Fruit fly (Drosophila melanogaster): Measurements from ENCODE around the gene Fdx2.

Fdx2 gene

DNA sequence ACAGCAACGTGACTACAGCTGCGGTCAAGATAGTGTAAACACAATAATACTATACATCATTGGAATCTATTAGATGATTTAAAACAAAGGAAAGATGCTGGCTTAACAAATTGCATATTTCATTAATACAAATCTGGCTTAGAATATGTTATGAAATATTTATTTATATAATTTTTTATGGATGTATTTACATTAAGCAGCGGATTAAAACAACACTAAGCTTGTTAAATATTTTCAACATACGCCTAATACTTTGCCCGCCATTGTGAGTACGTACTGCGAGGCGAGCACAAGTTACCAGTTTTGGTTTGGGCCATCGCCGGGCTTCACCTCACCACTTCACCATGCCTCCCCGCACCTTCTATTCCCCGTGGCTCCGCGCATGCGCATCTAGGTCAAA is 22.4 kb upstream of the Fdx2 start (continued):
- TF ChIP-seq odd (GFP tag; optimal IDR thresholded peaks at IDR 0.05), result peak; percentile 72
- peak; percentile 48 for TF ChIP-seq Chrac-16 (GFP tag; optimal IDR thresholded peaks at IDR 0.05)
- TF ChIP-seq ttk (GFP tag; IDR thresholded peaks at IDR 0.05), result peak; percentile 61; the same call in 1 of the 2 replicates
- TF ChIP-seq sens-2 (GFP tag; IDR thresholded peaks at IDR 0.05), result no peak
- TF ChIP-seq Doc2 (GFP tag; IDR thresholded peaks at IDR 0.05), result no peak
- TF ChIP-seq Tbp (GFP tag; optimal IDR thresholded peaks at IDR 0.05), result no peak
- TF ChIP-seq cwo (GFP tag; optimal IDR thresholded peaks at IDR 0.05), result peak; percentile 68
- no peak for TF ChIP-seq z (GFP tag; IDR thresholded peaks at IDR 0.05)
- TF ChIP-seq Gsc (GFP tag; IDR thresholded peaks at IDR 0.05), result no peak
- TF ChIP-seq dysf (GFP tag; IDR thresholded peaks at IDR 0.05), result peak; percentile 80

DNA sequence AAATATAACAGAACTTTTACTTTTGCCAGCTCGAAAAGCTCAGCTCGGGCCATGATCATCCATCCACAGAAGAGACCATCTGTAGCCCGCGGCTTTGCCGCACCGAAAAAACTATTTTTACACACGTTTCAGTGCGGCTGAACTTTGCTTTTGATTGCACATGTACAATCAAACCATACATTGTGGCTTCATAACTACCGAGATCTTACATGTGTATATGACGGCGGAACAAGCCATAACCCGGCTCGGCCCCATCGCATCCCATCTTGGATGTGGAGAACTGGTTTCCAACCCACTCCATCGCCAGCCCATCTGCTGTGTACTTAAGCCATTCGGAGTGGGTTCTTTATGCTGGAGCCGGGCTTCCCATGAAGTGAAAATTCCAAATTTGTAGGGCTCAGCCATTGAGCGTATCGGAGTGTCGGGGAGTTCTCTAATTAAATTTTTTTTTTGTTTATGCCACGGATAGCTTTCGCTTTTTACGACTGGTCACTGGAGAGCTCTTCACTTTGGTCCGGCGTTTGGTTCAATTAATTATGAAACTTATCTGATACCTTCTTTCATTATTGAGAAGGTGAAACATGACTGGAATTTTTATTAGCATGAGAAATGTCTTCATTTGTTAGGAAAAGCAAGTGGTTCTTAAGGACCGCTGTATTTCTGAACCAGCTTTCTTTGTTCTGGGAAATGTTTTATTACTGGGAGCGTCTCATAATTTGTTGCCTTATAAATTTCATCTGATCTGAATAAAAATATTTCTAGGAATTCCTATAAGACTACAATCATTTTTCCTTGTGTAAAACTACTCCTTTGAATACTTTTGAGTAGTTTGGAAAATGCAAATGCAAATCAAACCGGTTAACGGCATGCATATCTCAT is 21.1 kb upstream of the Fdx2 start:
- TF ChIP-seq Oaz (GFP tag; IDR thresholded peaks at IDR 0.05) (no peak), nerfin-2 (GFP tag; IDR thresholded peaks at IDR 0.05; ENCODE audit: partially characterized antibody) (peak; percentile 26; the same call in 1 of the 2 replicates), sqz (GFP tag; optimal IDR thresholded peaks at IDR 0.05) (peak; percentile 41), kni (GFP tag; optimal IDR thresholded peaks at IDR 0.05) (peak; percentile 52), zfh1 (GFP tag; IDR thresholded peaks at IDR 0.05) (no peak), Fer3 (tag; optimal IDR thresholded peaks at IDR 0.05) (no peak), bsh (GFP tag; optimal IDR thresholded peaks at IDR 0.05) (peak in 1 of 2 experiments; percentile 11), sob (GFP tag; IDR thresholded peaks at IDR 0.05) (no peak), phol (tag; optimal IDR thresholded peaks at IDR 0.05) (no peak), wdn (GFP tag; IDR thresholded peaks at IDR 0.05) (no peak), ro (GFP tag; IDR thresholded peaks at IDR 0.05) (no peak), CG1647 (GFP tag; optimal IDR thresholded peaks at IDR 0.05) (no peak), dpn (GFP tag; optimal IDR thresholded peaks at IDR 0.05) (no peak), CG30020 (tag; optimal IDR thresholded peaks at IDR 0.05) (no peak), hkb (optimal IDR thresholded peaks at IDR 0.05) (no peak), hkb (GFP tag; IDR thresholded peaks at IDR 0.05) (no peak), gem (tag; optimal IDR thresholded peaks at IDR 0.05) (no peak), Lim3 (GFP tag; IDR thresholded peaks at IDR 0.05) (no peak), NfI (GFP tag; optimal IDR thresholded peaks at IDR 0.05) (no peak), CG12071 (GFP tag; optimal IDR thresholded peaks at IDR 0.05) (no peak), sna (GFP tag; IDR thresholded peaks at IDR 0.05; ENCODE audit: partially characterized antibody) (no peak), CG9797 (GFP tag; optimal IDR thresholded peaks at IDR 0.05) (no peak), CG4707 (GFP tag; optimal IDR thresholded peaks at IDR 0.05) (no peak), Blimp-1 (GFP tag; optimal IDR thresholded peaks at IDR 0.05) (peak; percentile 96), CG11695 (GFP tag; IDR thresholded peaks at IDR 0.05) (no peak), CG14050 (GFP tag; IDR thresholded peaks at IDR 0.05) (no peak), ci (GFP tag; IDR thresholded peaks at IDR 0.05) (no peak), Oli (tag; optimal IDR thresholded peaks at IDR 0.05) (no peak), Dll (GFP tag; IDR thresholded peaks at IDR 0.05; ENCODE audit: partially characterized antibody) (no peak), Kr (GFP tag; optimal IDR thresholded peaks at IDR 0.05) (no peak), Sox100B (GFP tag; optimal IDR thresholded peaks at IDR 0.05) (no peak), ara (GFP tag; IDR thresholded peaks at IDR 0.05) (no peak; the same call in 1 of the 2 replicates), toy (GFP tag; IDR thresholded peaks at IDR 0.05) (no peak), CG2199 (GFP tag; IDR thresholded peaks at IDR 0.05) (0 out of 3 replicates have a peak, but pooled peaks have one; percentile 30), sr (GFP tag; IDR thresholded peaks at IDR 0.05) (no peak), CG17186 (GFP tag; optimal IDR thresholded peaks at IDR 0.05) (no peak), Hr39 (optimal IDR thresholded peaks at IDR 0.05) (no peak), CG33557 (GFP tag; optimal IDR thresholded peaks at IDR 0.05) (no peak), CG2678 (tag; optimal IDR thresholded peaks at IDR 0.05) (no peak)
